ENCODE assay signal across 2 fruit fly cellular contexts in genomic region chr3L:18227411-18227716, dm6.
TF ChIP-seq lines count a peak whose summit lies in the region.

No protein-coding gene starts in this region.

- no peak for TF ChIP-seq CTCF in whole organism, embryonic (GFP tag; optimal IDR thresholded peaks at IDR 0.05; lab: Kevin White, UChicago)

TF ChIP-seq in whole organism, embryonic, 481 proteins besides CTCF, POLR2A, EP300 and RAD21 (continues in another document):
- TF ChIP-seq CG4707 (GFP tag; optimal IDR thresholded peaks at IDR 0.05; lab: Kevin White, UChicago) (no peak), gsb (GFP tag; IDR thresholded peaks at IDR 0.05; lab: Robert Waterston, UW) (no peak), stwl (tag; optimal IDR thresholded peaks at IDR 0.05; lab: Kevin White, UChicago) (no peak), CG18764 (GFP tag; optimal IDR thresholded peaks at IDR 0.05; lab: Kevin White, UChicago) (no peak), CG3726 (GFP tag; IDR thresholded peaks at IDR 0.05; lab: Robert Waterston, UW) (no peak), CG4424 (GFP tag; optimal IDR thresholded peaks at IDR 0.05; lab: Kevin White, UChicago) (peak; percentile 2), CG10147 (GFP tag; optimal IDR thresholded peaks at IDR 0.05; lab: Kevin White, UChicago) (no peak), CG6689 (GFP tag; IDR thresholded peaks at IDR 0.05; lab: Robert Waterston, UW) (0 out of 2 replicates have a peak, but pooled peaks have one; percentile 14), E2f2 (GFP tag; IDR thresholded peaks at IDR 0.05; lab: Robert Waterston, UW) (no peak), TFAM (GFP tag; optimal IDR thresholded peaks at IDR 0.05; lab: Kevin White, UChicago) (no peak), lbe (GFP tag; optimal IDR thresholded peaks at IDR 0.05; lab: Kevin White, UChicago) (no peak), MBD-R2 (GFP tag; IDR thresholded peaks at IDR 0.05; lab: Robert Waterston, UW) (no peak), crp (GFP tag; optimal IDR thresholded peaks at IDR 0.05; lab: Kevin White, UChicago) (no peak), HmgZ (tag; optimal IDR thresholded peaks at IDR 0.05; lab: Kevin White, UChicago) (no peak), gcm (GFP tag; optimal IDR thresholded peaks at IDR 0.05; lab: Kevin White, UChicago) (no peak), Ets97D (GFP tag; optimal IDR thresholded peaks at IDR 0.05; lab: Kevin White, UChicago) (no peak), nerfin-2 (GFP tag; IDR thresholded peaks at IDR 0.05; lab: Robert Waterston, UW; ENCODE audit: partially characterized antibody) (no peak), slp2 (GFP tag; optimal IDR thresholded peaks at IDR 0.05; lab: Kevin White, UChicago) (no peak), CG31224 (GFP tag; IDR thresholded peaks at IDR 0.05; lab: Robert Waterston, UW) (no peak), Hr39 (optimal IDR thresholded peaks at IDR 0.05; lab: Kevin White, UChicago) (no peak), ind (GFP tag; optimal IDR thresholded peaks at IDR 0.05; lab: Kevin White, UChicago) (no peak), CG13287 (GFP tag; IDR thresholded peaks at IDR 0.05; lab: Robert Waterston, UW; ENCODE audit: partially characterized antibody) (no peak), CG17829 (tag; optimal IDR thresholded peaks at IDR 0.05; lab: Kevin White, UChicago) (peak; percentile 66), CG8924 (tag; optimal IDR thresholded peaks at IDR 0.05; lab: Kevin White, UChicago) (peak; percentile 46), chif (GFP tag; optimal IDR thresholded peaks at IDR 0.05; lab: Kevin White, UChicago) (no peak), phol (tag; optimal IDR thresholded peaks at IDR 0.05; lab: Kevin White, UChicago) (peak; percentile 75), B-H1 (GFP tag; IDR thresholded peaks at IDR 0.05; lab: Robert Waterston, UW) (no peak), tio (GFP tag; optimal IDR thresholded peaks at IDR 0.05; lab: Kevin White, UChicago) (peak; percentile 12), Gsc (GFP tag; IDR thresholded peaks at IDR 0.05; lab: Robert Waterston, UW) (no peak), CG17361 (GFP tag; IDR thresholded peaks at IDR 0.05; lab: Robert Waterston, UW) (peak; percentile 75), eve (GFP tag; optimal IDR thresholded peaks at IDR 0.05; lab: Kevin White, UChicago) (no peak), dati (GFP tag; IDR thresholded peaks at IDR 0.05; lab: Robert Waterston, UW) (no peak), pfk (GFP tag; optimal IDR thresholded peaks at IDR 0.05; lab: Kevin White, UChicago) (no peak), Ravus (GFP tag; IDR thresholded peaks at IDR 0.05; lab: Robert Waterston, UW) (no peak), HLH3B (GFP tag; IDR thresholded peaks at IDR 0.05; lab: Robert Waterston, UW) (no peak), NC2α (GFP tag; optimal IDR thresholded peaks at IDR 0.05; lab: Kevin White, UChicago) (no peak), exex (tag; optimal IDR thresholded peaks at IDR 0.05; lab: Kevin White, UChicago) (no peak), Nf-YA (GFP tag; IDR thresholded peaks at IDR 0.05; lab: Robert Waterston, UW) (no peak), unc-4 (GFP tag; IDR thresholded peaks at IDR 0.05; lab: Robert Waterston, UW; ENCODE audit: partially characterized antibody) (no peak), wor (GFP tag; IDR thresholded peaks at IDR 0.05; lab: Robert Waterston, UW) (no peak), Dek (tag; optimal IDR thresholded peaks at IDR 0.05; lab: Kevin White, UChicago) (no peak), pho (GFP tag; optimal IDR thresholded peaks at IDR 0.05; lab: Kevin White, UChicago) (no peak), YL-1 (GFP tag; optimal IDR thresholded peaks at IDR 0.05; lab: Kevin White, UChicago) (no peak), CG2129 (GFP tag; IDR thresholded peaks at IDR 0.05; lab: Robert Waterston, UW; ENCODE audit: partially characterized antibody) (no peak), Oli (tag; optimal IDR thresholded peaks at IDR 0.05; lab: Kevin White, UChicago) (peak; percentile 15), fd96Cb (tag; optimal IDR thresholded peaks at IDR 0.05; lab: Kevin White, UChicago) (peak; percentile 26), CG12391 (tag; optimal IDR thresholded peaks at IDR 0.05; lab: Kevin White, UChicago) (peak; percentile 63), CG7271 (tag; optimal IDR thresholded peaks at IDR 0.05; lab: Kevin White, UChicago) (no peak)

TF ChIP-seq in whole organism, pupa, 21 proteins besides CTCF, POLR2A, EP300 and RAD21:
- TF ChIP-seq CG15710 (tag; optimal IDR thresholded peaks at IDR 0.05; lab: Kevin White, UChicago): no peak
- TF ChIP-seq CG12605 (GFP tag; IDR thresholded peaks at IDR 0.05; lab: Robert Waterston, UW): no peak
- TF ChIP-seq Pif1A (GFP tag; optimal IDR thresholded peaks at IDR 0.05; lab: Kevin White, UChicago): no peak
- TF ChIP-seq fd96Ca (GFP tag; IDR thresholded peaks at IDR 0.05; lab: Robert Waterston, UW): no peak
- TF ChIP-seq CG8159 (tag; optimal IDR thresholded peaks at IDR 0.05; lab: Kevin White, UChicago): no peak
- peak; percentile 23 for TF ChIP-seq CG9948 (tag; optimal IDR thresholded peaks at IDR 0.05; lab: Kevin White, UChicago)
- TF ChIP-seq CG17806 (tag; optimal IDR thresholded peaks at IDR 0.05; lab: Kevin White, UChicago): no peak
